Worm (Caenorhabditis elegans) whole organism, L4 larva: ENCODE measurements around the gene B0250.18.

ENCODE experiments used
- D1046.2 ChIP-seq: fragments of 200-800 bp; sonication (Bioruptor generic); IDR thresholded peaks from 2 replicates; pipeline ENCODE4 v1.3.6; 2022; ENCODE audit warnings: missing genetic modification characterization, missing compliant biosample characterization
- F26F4.8 ChIP-seq: fragments of 200-800 bp; sonication (Bioruptor generic); conservative IDR thresholded peaks from 2 replicates; pipeline ENCODE4 v1.3.6; 2022; ENCODE audit warnings: missing genetic modification characterization, missing compliant biosample characterization
- T20F7.1 ChIP-seq: fragments of 200-800 bp; sonication (Bioruptor generic); optimal IDR thresholded peaks from 2 replicates; lab custom pipeline; 2018; ENCODE audit warnings: mild to moderate bottlenecking, missing genetic modification characterization, missing compliant biosample characterization
- Y105C5A.15 ChIP-seq: fragments of 200-800 bp; sonication (Bioruptor generic); IDR thresholded peaks from 2 replicates; pipeline ENCODE4 v1.3.6; 2022; ENCODE audit warnings: missing genetic modification characterization, missing compliant biosample characterization
- aha-1 ChIP-seq: fragments of 150-350 bp; peaks from one replicate; lab custom pipeline; 2014; ENCODE audit warnings: missing biosample characterization, missing genetic modification characterization
- aly-2 ChIP-seq: sonication (generic microtip); optimal IDR thresholded peaks from 2 replicates; lab custom pipeline; 2018; ENCODE audit warnings: missing biosample characterization, missing genetic modification characterization
- ceh-44 ChIP-seq: fragments of 200-800 bp; sonication (Bioruptor generic); IDR thresholded peaks from 2 replicates; pipeline ENCODE4 v1.3.6; 2022; ENCODE audit warnings: missing genetic modification reagents, missing genetic modification characterization, missing compliant biosample characterization
- ceh-62 ChIP-seq: sonication (generic microtip); optimal IDR thresholded peaks from 2 replicates; lab custom pipeline; 2017; ENCODE audit warnings: missing biosample characterization, missing genetic modification characterization
- ctbp-1 ChIP-seq: fragments of 200-800 bp; sonication (Bioruptor generic); IDR thresholded peaks from 2 replicates; pipeline ENCODE4 v1.3.6; 2022; ENCODE audit warnings: missing genetic modification reagents, missing genetic modification characterization, missing compliant biosample characterization
- daf-16 ChIP-seq, 3 experiments: sonication (generic microtip); optimal IDR thresholded peaks; 2 replicates each; lab custom pipeline; 2016 to 2017; ENCODE audit warnings: missing genetic modification characterization in 3 of 3, missing genetic modification reagents in 3 of 3, mild to moderate bottlenecking in 2 of 3, missing compliant biosample characterization in 2 of 3, missing biosample characterization in 1 of 3, moderate library complexity in 1 of 3
- daf-8 ChIP-seq: fragments of 200-800 bp; sonication (Bioruptor generic); IDR thresholded peaks from 2 replicates; pipeline ENCODE4 v1.3.6; 2022; ENCODE audit warnings: missing genetic modification characterization, missing compliant biosample characterization
- dmd-6 ChIP-seq: fragments of 200-800 bp; sonication (Bioruptor generic); IDR thresholded peaks from 2 replicates; pipeline ENCODE4 v1.3.6; 2022; ENCODE audit warnings: missing genetic modification reagents, missing genetic modification characterization, missing compliant biosample characterization
- dmd-8 ChIP-seq: fragments of 200-800 bp; sonication (Bioruptor generic); IDR thresholded peaks from 2 replicates; pipeline ENCODE4 v1.3.6; 2022; ENCODE audit warnings: missing genetic modification characterization, missing compliant biosample characterization
- dpl-1 ChIP-seq: fragments of 150-350 bp; optimal IDR thresholded peaks from 2 replicates; lab custom pipeline; 2014; ENCODE audit warnings: missing biosample characterization, missing genetic modification reagents, missing genetic modification characterization
- egl-27 ChIP-seq: sonication (generic microtip); optimal IDR thresholded peaks from 3 replicates; lab custom pipeline; 2017; ENCODE audit warnings: missing biosample characterization, missing genetic modification reagents, missing genetic modification characterization
- fkh-10 ChIP-seq: fragments of 150-350 bp; optimal IDR thresholded peaks from 2 replicates; lab custom pipeline; 2014; ENCODE audit warnings: missing biosample characterization, missing genetic modification reagents, missing genetic modification characterization
- gei-8 ChIP-seq: fragments of 200-800 bp; sonication (Bioruptor generic); optimal IDR thresholded peaks from 2 replicates; lab custom pipeline; 2018; ENCODE audit warnings: mild to moderate bottlenecking, missing genetic modification characterization, missing compliant biosample characterization
- hlh-11 ChIP-seq: fragments of 200-800 bp; sonication (Bioruptor generic); optimal IDR thresholded peaks from 2 replicates; lab custom pipeline; 2018; ENCODE audit warnings: mild to moderate bottlenecking, missing genetic modification characterization, missing compliant biosample characterization
- hlh-30 ChIP-seq: sonication (generic microtip); optimal IDR thresholded peaks from 2 replicates; lab custom pipeline; 2017; ENCODE audit warnings: antibody characterized with exemption, mild to moderate bottlenecking, missing genetic modification characterization, missing compliant biosample characterization; ENCODE audit not compliant: insufficient read depth
- lin-1 ChIP-seq: fragments of 200-800 bp; sonication (Bioruptor generic); IDR thresholded peaks from 2 replicates; pipeline ENCODE4 v1.3.6; 2022; ENCODE audit warnings: missing genetic modification reagents, missing genetic modification characterization, missing compliant biosample characterization
- lin-15B ChIP-seq: fragments of 150-350 bp; sonication (generic microtip); optimal IDR thresholded peaks from 3 replicates; lab custom pipeline; 2014; ENCODE audit warnings: missing biosample characterization, missing genetic modification characterization
- lir-3 ChIP-seq: sonication (generic microtip); optimal IDR thresholded peaks from 2 replicates; lab custom pipeline; 2016; ENCODE audit warnings: mild to moderate bottlenecking, missing genetic modification characterization, missing compliant biosample characterization
- mdl-1 ChIP-seq, 2 experiments: fragments of 150-350 bp in 1 of 2; sonication (generic microtip) in 1 of 2; optimal IDR thresholded peaks; 2 replicates each; lab custom pipeline; 2014 to 2017; ENCODE audit warnings: missing biosample characterization in 2 of 2, missing genetic modification characterization in 2 of 2
- mdt-29 ChIP-seq: fragments of 200-800 bp; sonication (Bioruptor generic); IDR thresholded peaks from 2 replicates; pipeline ENCODE4 v1.3.6; 2022; ENCODE audit warnings: missing genetic modification reagents, missing genetic modification characterization, missing compliant biosample characterization
- mep-1 ChIP-seq: fragments of 150-350 bp; sonication (generic microtip); optimal IDR thresholded peaks from 3 replicates; lab custom pipeline; 2014; ENCODE audit warnings: missing biosample characterization, missing genetic modification characterization
- mxl-3 ChIP-seq: fragments of 200-800 bp; sonication (Bioruptor generic); optimal IDR thresholded peaks from 2 replicates; lab custom pipeline; 2018; ENCODE audit warnings: mild to moderate bottlenecking, missing genetic modification characterization, missing compliant biosample characterization
- nhr-10 ChIP-seq: fragments of 150-350 bp; optimal IDR thresholded peaks from 2 replicates; lab custom pipeline; 2014; ENCODE audit warnings: missing biosample characterization, missing genetic modification characterization
- nhr-11 ChIP-seq: fragments of 150-350 bp; optimal IDR thresholded peaks from 2 replicates; lab custom pipeline; 2014; ENCODE audit warnings: missing biosample characterization, missing genetic modification characterization
- nhr-111 ChIP-seq: fragments of 200-800 bp; sonication (Bioruptor generic); optimal IDR thresholded peaks from 2 replicates; lab custom pipeline; 2018; ENCODE audit warnings: mild to moderate bottlenecking, missing genetic modification characterization, missing compliant biosample characterization
- nhr-237 ChIP-seq: sonication (generic microtip); optimal IDR thresholded peaks from 2 replicates; lab custom pipeline; 2017; ENCODE audit warnings: missing biosample characterization, missing genetic modification characterization
- nhr-28 ChIP-seq: fragments of 150-350 bp; optimal IDR thresholded peaks from 2 replicates; lab custom pipeline; 2014; ENCODE audit warnings: missing biosample characterization, missing genetic modification characterization
- nhr-48 ChIP-seq: sonication (generic microtip); optimal IDR thresholded peaks from 2 replicates; lab custom pipeline; 2016; ENCODE audit warnings: mild to moderate bottlenecking, missing genetic modification characterization, missing compliant biosample characterization
- php-3 ChIP-seq: fragments of 200-800 bp; sonication (Bioruptor generic); IDR thresholded peaks from 2 replicates; pipeline ENCODE4 v1.3.6; 2022; ENCODE audit warnings: missing genetic modification reagents, missing genetic modification characterization, missing compliant biosample characterization
- pqm-1 ChIP-seq: sonication (generic microtip); optimal IDR thresholded peaks from 2 replicates; lab custom pipeline; 2017; ENCODE audit warnings: missing biosample characterization, missing genetic modification characterization
- set-16 ChIP-seq: fragments of 200-800 bp; sonication (Bioruptor generic); IDR thresholded peaks from 2 replicates; pipeline ENCODE4 v1.3.6; 2022; ENCODE audit warnings: missing genetic modification reagents, missing genetic modification characterization, missing compliant biosample characterization
- snpc-4 ChIP-seq: fragments of 150-350 bp; optimal IDR thresholded peaks from 2 replicates; lab custom pipeline; 2014; ENCODE audit warnings: missing biosample characterization, missing genetic modification characterization
- spr-1 ChIP-seq: sonication (generic microtip); optimal IDR thresholded peaks from 2 replicates; lab custom pipeline; 2016; ENCODE audit warnings: mild to moderate bottlenecking, missing genetic modification characterization, missing compliant biosample characterization
- zag-1 ChIP-seq: fragments of 150-350 bp; optimal IDR thresholded peaks from 2 replicates; lab custom pipeline; 2014; ENCODE audit warnings: missing biosample characterization, missing genetic modification characterization
- zfp-2 ChIP-seq: sonication (generic microtip); optimal IDR thresholded peaks from 2 replicates; lab custom pipeline; 2016; ENCODE audit warnings: mild to moderate bottlenecking, missing genetic modification characterization, missing compliant biosample characterization
- zfp-3 ChIP-seq: fragments of 200-800 bp; sonication (Bioruptor generic); conservative IDR thresholded peaks from 2 replicates; pipeline ENCODE4 v1.3.6; 2022; ENCODE audit warnings: missing genetic modification reagents, missing genetic modification characterization, missing compliant biosample characterization
- zip-2 ChIP-seq: fragments of 150-350 bp; optimal IDR thresholded peaks from 2 replicates; lab custom pipeline; 2014; ENCODE audit warnings: missing biosample characterization, missing genetic modification characterization
- ztf-11 ChIP-seq: fragments of 150-350 bp; optimal IDR thresholded peaks from 2 replicates; lab custom pipeline; 2014; ENCODE audit warnings: missing biosample characterization, missing genetic modification characterization

B0250.18 gene

DNA sequence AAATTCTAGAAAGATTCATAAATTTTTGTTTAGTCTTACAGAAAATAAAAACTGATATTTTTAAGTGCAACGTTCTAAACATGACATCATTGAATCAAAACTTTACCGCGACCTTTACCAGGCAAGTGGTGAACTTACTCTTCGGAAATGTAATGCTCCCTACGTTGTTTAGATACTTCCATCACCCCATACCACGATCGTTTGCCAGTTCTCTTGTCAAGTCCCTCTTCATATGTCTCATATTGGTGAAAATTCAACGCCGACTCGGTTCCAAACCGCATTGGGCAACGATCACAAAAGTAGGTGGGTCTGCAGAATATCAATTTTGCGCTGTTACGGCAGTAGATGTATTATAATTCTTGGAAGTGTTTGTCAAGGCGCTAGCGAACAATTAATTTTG is at the start of gene B0250.18:
Gene B0250.18, minus strand, starts transcription at position 101 of the 400 bp plus-strand sequence.
- TF ChIP-seq nhr-28 (tag; lab: Kevin White, UChicago) (no peak), D1046.2 (GFP tag; lab: Robert Waterston, UW) (no peak), spr-1 (tag; lab: Kevin White, UChicago) (no peak), aha-1 (peak; percentile 9), gei-8 (GFP tag; lab: Kevin White, UChicago) (no peak)

DNA sequence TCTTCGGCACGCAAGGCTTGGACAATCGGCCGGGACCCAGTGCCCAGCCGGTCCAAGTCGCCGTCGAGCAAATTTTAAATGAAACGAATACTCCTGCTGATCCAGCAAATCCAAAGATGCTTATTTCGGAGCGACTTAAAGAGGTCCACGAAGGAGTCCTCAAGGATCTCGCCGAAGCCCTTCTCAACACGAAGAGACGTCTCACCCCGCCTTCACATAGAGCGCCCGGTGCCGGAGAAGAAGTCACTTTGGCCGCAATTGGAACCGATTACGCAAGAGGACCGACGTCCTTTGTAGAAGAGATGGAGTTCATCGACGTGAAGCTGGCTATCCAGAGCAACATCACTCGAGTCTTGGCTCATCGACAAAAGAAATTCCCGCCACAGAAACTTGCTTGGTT is 48.7 kb upstream of the B0250.18 start:
- TF ChIP-seq set-16 (GFP tag; lab: Robert Waterston, UW), result peak; percentile 49; the same call in 1 of the 2 replicates
- TF ChIP-seq php-3 (GFP tag; lab: Robert Waterston, UW), result no peak

DNA sequence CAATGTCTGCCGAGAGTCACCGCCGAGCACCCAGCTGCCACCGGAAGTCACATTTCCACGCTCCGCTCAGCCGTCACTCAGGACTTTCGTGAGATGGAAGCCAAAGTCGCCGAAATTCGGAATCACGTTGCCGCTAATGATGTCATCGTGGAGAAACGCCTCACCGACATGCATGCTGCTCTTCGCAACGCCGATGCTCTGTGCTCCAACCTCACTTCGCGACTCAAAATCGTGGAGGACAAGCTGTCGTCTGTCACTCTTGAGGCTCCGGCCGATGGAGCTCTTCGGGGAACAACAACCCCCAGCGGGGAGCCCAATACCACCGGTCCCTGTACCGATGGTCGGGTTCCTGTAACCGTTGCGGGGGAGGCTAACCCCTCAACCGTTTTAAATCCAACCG is 45.8 kb upstream of the B0250.18 start:
- no peak for TF ChIP-seq nhr-10 (tag; lab: Kevin White, UChicago)
- peak; percentile 81 for TF ChIP-seq set-16 (GFP tag; lab: Robert Waterston, UW)

DNA sequence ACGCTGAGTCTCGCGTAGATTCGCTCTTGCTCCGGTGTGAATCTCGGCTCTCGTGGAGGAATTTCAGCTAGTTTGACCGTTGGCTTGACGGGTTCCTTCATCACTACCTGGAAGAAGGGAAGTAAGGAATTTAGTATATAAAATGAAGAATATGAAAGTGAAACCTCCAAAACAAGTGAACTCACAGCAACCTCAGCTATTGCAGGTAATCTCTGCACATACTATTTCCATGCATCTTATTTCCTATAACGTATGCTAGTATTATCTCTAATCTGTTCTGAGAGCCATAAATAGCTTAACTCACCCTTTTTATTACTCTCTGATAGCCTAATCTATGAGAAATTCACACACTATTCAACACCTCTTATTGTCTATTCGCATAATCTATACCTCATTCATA is 44.3 kb upstream of the B0250.18 start, which contains the start of gene Y38H6C.4:
Gene Y38H6C.4, minus strand, starts transcription at position 101 of the 400 bp plus-strand sequence.
- TF ChIP-seq zfp-3 (no peak), aly-2 (tag; lab: Kevin White, UChicago) (no peak), F26F4.8 (GFP tag; lab: Robert Waterston, UW) (no peak), lin-15B (no peak), zag-1 (no peak), gei-8 (GFP tag; lab: Kevin White, UChicago) (no peak), mep-1 (tag; lab: Kevin White, UChicago) (no peak), fkh-10 (GFP tag; lab: Kevin White, UChicago) (no peak), aha-1 (no peak), nhr-48 (no peak), mxl-3 (GFP tag; lab: Kevin White, UChicago) (no peak), T20F7.1 (GFP tag; lab: Kevin White, UChicago) (no peak), lin-1 (no peak)

DNA sequence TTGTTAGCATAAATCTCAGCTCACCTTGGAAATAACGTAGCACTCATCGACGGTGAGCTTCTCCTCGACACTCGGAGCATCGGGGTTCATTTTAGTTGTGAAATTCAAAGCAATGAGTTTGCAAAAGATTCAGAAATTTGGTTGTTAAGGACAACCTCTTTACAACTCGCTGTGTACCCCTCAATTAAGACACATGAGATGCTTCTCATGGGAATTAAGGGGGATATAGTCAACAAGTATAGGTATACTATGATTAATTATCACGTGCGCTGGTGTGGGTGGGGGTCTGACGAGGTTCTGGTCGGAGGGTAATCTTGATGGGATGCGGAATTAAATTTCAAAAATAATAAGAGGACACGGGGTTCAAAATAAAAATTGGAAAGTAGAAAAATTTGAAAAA is 39.7 kb upstream of the B0250.18 start, which contains the start of gene dct-14:
Gene dct-14, minus strand, starts transcription at position 101 of the 400 bp plus-strand sequence.
- TF ChIP-seq mxl-3 (GFP tag; lab: Kevin White, UChicago) (no peak), nhr-237 (tag; lab: Kevin White, UChicago) (no peak), ctbp-1 (no peak), php-3 (GFP tag; lab: Robert Waterston, UW) (no peak), nhr-111 (GFP tag; lab: Kevin White, UChicago) (no peak), dpl-1 (GFP tag; lab: Kevin White, UChicago) (no peak), mdl-1 (tag; optimal IDR thresholded peaks at IDR 0.05; lab: Kevin White, UChicago) (no peak), ceh-44 (GFP tag; lab: Robert Waterston, UW) (no peak), ceh-62 (tag; lab: Kevin White, UChicago) (no peak), mdt-29 (GFP tag; lab: Robert Waterston, UW) (no peak), T20F7.1 (GFP tag; lab: Kevin White, UChicago) (no peak), snpc-4 (tag; lab: Kevin White, UChicago) (no peak), ztf-11 (tag; lab: Kevin White, UChicago) (no peak), lin-1 (no peak), zag-1 (no peak)

DNA sequence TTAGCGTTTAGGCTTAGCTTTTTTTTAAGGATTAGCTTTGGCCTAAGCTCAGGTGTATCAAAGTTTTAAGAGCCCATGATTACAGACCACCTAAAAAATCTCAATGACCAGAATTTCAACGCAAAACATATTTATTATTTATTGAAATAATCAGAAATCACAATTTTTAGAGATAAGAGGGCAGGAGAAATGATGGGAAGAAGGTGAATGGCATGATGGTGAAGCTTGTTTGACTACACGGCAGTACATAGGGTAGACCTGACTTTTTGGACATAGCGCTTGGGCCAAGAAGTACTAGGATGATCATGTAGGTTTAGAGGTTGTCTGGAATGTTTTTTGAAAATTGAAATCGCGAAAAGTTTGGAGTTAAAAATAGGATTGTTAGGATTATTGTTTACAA is 38.9 kb upstream of the B0250.18 start:
- TF ChIP-seq nhr-48 (peak; percentile 54), nhr-10 (tag; lab: Kevin White, UChicago) (no peak), lir-3 (tag; lab: Kevin White, UChicago) (no peak), ztf-11 (tag; lab: Kevin White, UChicago) (no peak), egl-27 (tag; lab: Kevin White, UChicago) (no peak), hlh-30 (tag; lab: Kevin White, UChicago) (no peak), ceh-62 (tag; lab: Kevin White, UChicago) (no peak), daf-8 (GFP tag; lab: Robert Waterston, UW) (no peak), dmd-6 (peak; percentile 76), pqm-1 (tag; lab: Kevin White, UChicago) (peak; percentile 37), zip-2 (tag; lab: Kevin White, UChicago) (no peak), nhr-11 (tag; lab: Kevin White, UChicago) (no peak), dmd-8 (GFP tag; lab: Robert Waterston, UW) (no peak), hlh-11 (tag; lab: Kevin White, UChicago) (peak; percentile 7), Y105C5A.15 (GFP tag; lab: Robert Waterston, UW) (no peak), daf-16 (GFP tag; optimal IDR thresholded peaks at IDR 0.05; lab: Kevin White, UChicago) (no peak), daf-16 (tag; optimal IDR thresholded peaks at IDR 0.05; lab: Kevin White, UChicago) (peak; percentile 65), zfp-2 (tag; lab: Kevin White, UChicago) (no peak)
- TF ChIP-seq, all 104 proteins: peak for 5
